Worm (Caenorhabditis elegans) whole organism, L3 larva: Measurements from ENCODE around the gene rho-1.

ENCODE experiments used
- ZK546.5 ChIP-seq: sonication (generic microtip); optimal IDR thresholded peaks from 2 replicates; lab custom pipeline; 2017; ENCODE audit warnings: missing biosample characterization, missing genetic modification characterization
- ama-1 ChIP-seq: fragments of 150-350 bp; optimal IDR thresholded peaks from 2 replicates; lab custom pipeline; 2018
- ceh-82 ChIP-seq: fragments of 150-350 bp; optimal IDR thresholded peaks from 2 replicates; lab custom pipeline; 2014; ENCODE audit warnings: missing biosample characterization, missing genetic modification characterization
- egl-5 ChIP-seq: fragments of 150-350 bp; optimal IDR thresholded peaks from 2 replicates; lab custom pipeline; 2017; ENCODE audit warnings: missing biosample characterization, missing genetic modification reagents, missing genetic modification characterization, inconsistent platforms
- elt-3 ChIP-seq, 3 experiments: fragments of 150-350 bp in 1 of 3; sonication (generic microtip) in 2 of 3; optimal IDR thresholded peaks; 2 replicates in 2 of 3; 4 replicates in 1 of 3; lab custom pipeline; 2014 to 2017; ENCODE audit warnings: missing biosample characterization in 3 of 3, missing genetic modification characterization in 3 of 3
- eor-1 ChIP-seq, 2 experiments: fragments of 150-350 bp; optimal IDR thresholded peaks; 2 replicates each; lab custom pipeline; 2014 to 2018; ENCODE audit warnings: missing biosample characterization in 2 of 2, missing genetic modification characterization in 2 of 2
- lin-15B ChIP-seq: fragments of 150-350 bp; optimal IDR thresholded peaks from 2 replicates; lab custom pipeline; 2014; ENCODE audit warnings: missing biosample characterization, missing genetic modification characterization
- mdl-1 ChIP-seq: fragments of 150-350 bp; optimal IDR thresholded peaks from 2 replicates; lab custom pipeline; 2014; ENCODE audit warnings: missing biosample characterization, missing genetic modification characterization
- nhr-11 ChIP-seq: fragments of 150-350 bp; optimal IDR thresholded peaks from 2 replicates; lab custom pipeline; 2014; ENCODE audit warnings: missing biosample characterization, missing genetic modification characterization
- nhr-43 ChIP-seq: sonication (generic microtip); optimal IDR thresholded peaks from 2 replicates; lab custom pipeline; 2016; ENCODE audit warnings: mild to moderate bottlenecking, missing genetic modification characterization, missing compliant biosample characterization; ENCODE audit not compliant: poor library complexity, severe bottlenecking

DNA sequence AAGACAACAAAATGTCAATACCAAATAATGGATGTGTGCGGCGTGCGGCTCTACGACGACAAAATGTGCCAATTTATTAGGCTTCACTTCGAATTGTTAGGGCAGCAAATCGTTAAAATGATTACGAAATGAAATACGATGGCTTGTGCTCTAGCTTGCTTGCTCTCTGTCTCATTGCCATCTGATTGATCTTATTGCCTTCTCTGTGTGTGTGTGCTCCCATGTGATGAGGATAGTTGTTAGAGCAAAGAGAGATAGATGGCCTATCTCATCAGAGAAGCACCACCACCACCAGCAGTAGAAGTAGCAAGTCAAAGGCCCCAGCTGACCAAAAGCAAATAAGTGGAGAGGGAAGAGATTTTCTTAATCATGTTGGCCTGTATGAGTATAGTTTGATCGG is 7.7 kb upstream of the rho-1 start:
- TF ChIP-seq nhr-11 (no peak), lin-15B (tag; lab: Kevin White, UChicago) (no peak), elt-3 (tag; optimal IDR thresholded peaks at IDR 0.05; lab: Kevin White, UChicago) (no peak), eor-1 (tag; optimal IDR thresholded peaks at IDR 0.05; lab: Kevin White, UChicago) (no peak), nhr-43 (tag; lab: Kevin White, UChicago) (no peak), egl-5 (peak; percentile 94), ceh-82 (no peak), ama-1 (lab: Kevin White, UChicago) (no peak), mdl-1 (tag; lab: Kevin White, UChicago) (no peak), ZK546.5 (no peak)
